Worm (Caenorhabditis elegans): ENCODE results near the gene C18F10.2.

The C18F10.2 gene

ce11 chrIII:6309066-6309465 lies 36.1 kb downstream of the C18F10.2 start, which contains the start of gene gar-2:
Gene gar-2, plus strand, starts transcription at chrIII:6309366.
- TF ChIP-seq ztf-11 (tag; optimal IDR thresholded peaks at IDR 0.05) (no peak), nhr-21 (tag; optimal IDR thresholded peaks at IDR 0.05) (no peak), gmeb-1 (tag; optimal IDR thresholded peaks at IDR 0.05) (no peak), ZK546.5 (tag; optimal IDR thresholded peaks at IDR 0.05) (no peak), peb-1 (tag; optimal IDR thresholded peaks at IDR 0.05) (no peak), mbf-1 (tag; optimal IDR thresholded peaks at IDR 0.05) (no peak), ztf-4 (tag; optimal IDR thresholded peaks at IDR 0.05) (no peak), nhr-129 (tag; optimal IDR thresholded peaks at IDR 0.05) (no peak), lsy-2 (tag; optimal IDR thresholded peaks at IDR 0.05) (no peak), nhr-12 (tag; optimal IDR thresholded peaks at IDR 0.05) (no peak), Y55F3AM.14 (GFP tag; optimal IDR thresholded peaks at IDR 0.05) (no peak), nhr-237 (tag; optimal IDR thresholded peaks at IDR 0.05) (no peak), nhr-10 (tag; optimal IDR thresholded peaks at IDR 0.05) (no peak), aly-2 (tag; optimal IDR thresholded peaks at IDR 0.05) (no peak), lin-39 (tag; optimal IDR thresholded peaks at IDR 0.05) (no peak)

DNA sequence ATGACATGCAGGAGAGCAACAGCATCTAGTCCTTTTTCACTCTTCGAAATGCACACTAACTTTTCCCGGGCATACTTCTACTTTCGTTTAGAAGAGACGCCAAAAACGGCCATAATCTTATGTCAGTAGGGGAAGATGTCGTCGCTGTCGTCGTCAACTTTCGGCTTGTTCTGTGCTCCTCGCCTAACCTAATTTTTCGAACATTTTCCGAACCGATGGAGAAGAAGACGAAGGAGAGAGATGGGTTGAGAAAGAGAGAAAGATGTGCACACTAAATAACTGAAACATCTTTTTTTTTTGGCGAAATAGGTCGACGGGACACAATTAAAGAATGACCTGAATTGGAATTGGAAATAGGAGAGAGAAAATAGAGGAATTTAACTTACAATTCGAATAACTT lies 37.4 kb downstream of the C18F10.2 start:
- TF ChIP-seq nhr-6 (tag; optimal IDR thresholded peaks at IDR 0.05) (no peak), ceh-82 (tag; optimal IDR thresholded peaks at IDR 0.05) (no peak), lin-13 (GFP tag; optimal IDR thresholded peaks at IDR 0.05) (no peak), Y55F3AM.14 (GFP tag; optimal IDR thresholded peaks at IDR 0.05) (no peak), C34F6.9 (tag; optimal IDR thresholded peaks at IDR 0.05) (peak; percentile 2), aly-2 (tag; optimal IDR thresholded peaks at IDR 0.05) (no peak), nhr-10 (tag; optimal IDR thresholded peaks at IDR 0.05) (no peak), nhr-25 (tag; optimal IDR thresholded peaks at IDR 0.05) (no peak), nhr-21 (tag; optimal IDR thresholded peaks at IDR 0.05) (no peak)

DNA sequence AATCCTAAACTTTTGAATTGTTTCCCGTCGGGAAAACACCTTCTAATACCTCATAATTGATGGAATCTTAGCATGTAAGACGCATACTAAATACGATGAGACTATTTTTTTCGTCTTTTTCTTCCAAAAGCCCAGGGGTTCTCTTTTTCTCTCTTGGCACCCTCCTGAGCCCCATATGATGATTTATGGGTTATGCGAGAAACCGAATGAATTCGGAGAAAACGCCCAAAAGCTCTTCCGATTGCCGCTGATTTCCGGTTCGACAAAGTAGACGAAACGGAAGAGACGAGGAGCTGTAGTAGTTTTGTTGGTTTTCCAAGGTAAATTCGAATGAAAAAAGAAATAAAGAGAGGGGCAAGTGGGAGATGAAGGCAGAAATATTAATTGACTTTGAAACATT lies 38.5 kb downstream of the C18F10.2 start:
- TF ChIP-seq nhr-77 (tag; optimal IDR thresholded peaks at IDR 0.05), result no peak
- TF ChIP-seq mab-5 (tag; optimal IDR thresholded peaks at IDR 0.05), result peak; percentile 90
- TF ChIP-seq unc-55 (GFP tag; optimal IDR thresholded peaks at IDR 0.05), result peak; percentile 53

ce11 chrIII:6312244-6312643 lies 39.3 kb downstream of the C18F10.2 start:
- TF ChIP-seq blmp-1 (tag; optimal IDR thresholded peaks at IDR 0.05; ENCODE audit: insufficient read depth), result no peak
- TF ChIP-seq Y55F3AM.14 (GFP tag; optimal IDR thresholded peaks at IDR 0.05), result no peak
- TF ChIP-seq crh-2 (tag; optimal IDR thresholded peaks at IDR 0.05), result peak; percentile 35

DNA sequence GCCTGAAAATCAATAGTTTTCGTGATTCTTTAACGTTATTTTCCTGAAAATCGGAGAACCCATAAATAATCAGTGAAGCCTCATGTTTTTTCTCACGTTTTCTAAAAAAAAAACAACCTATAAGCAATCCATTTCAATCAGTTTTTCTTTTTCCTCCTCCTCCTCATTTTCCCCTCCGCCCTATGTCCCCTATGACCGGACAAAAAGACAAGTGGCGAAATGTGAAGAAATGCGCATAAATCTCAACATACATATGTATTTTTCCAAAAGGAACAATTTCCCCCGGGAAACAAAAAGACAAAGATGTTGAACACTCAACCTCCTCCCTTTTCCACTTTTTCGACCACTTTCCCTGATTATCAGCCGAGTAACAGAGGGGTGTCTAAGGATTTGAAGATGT lies 42.5 kb downstream of the C18F10.2 start:
- TF ChIP-seq C34F6.9 (tag; optimal IDR thresholded peaks at IDR 0.05) (no peak), nhr-10 (tag; optimal IDR thresholded peaks at IDR 0.05) (no peak), elt-3 (tag; optimal IDR thresholded peaks at IDR 0.05) (no peak)

- TF ChIP-seq lin-39 (tag; optimal IDR thresholded peaks at IDR 0.05), result no peak
- TF ChIP-seq ceh-16 (tag; optimal IDR thresholded peaks at IDR 0.05), result no peak
- TF ChIP-seq F13H6.1 (tag; optimal IDR thresholded peaks at IDR 0.05), result no peak
- no peak for TF ChIP-seq unc-62 (GFP tag; optimal IDR thresholded peaks at IDR 0.05)
- TF ChIP-seq ZK546.5 (tag; optimal IDR thresholded peaks at IDR 0.05), result no peak
- no peak for TF ChIP-seq ama-1 (optimal IDR thresholded peaks at IDR 0.05)
- TF ChIP-seq gmeb-1 (tag; optimal IDR thresholded peaks at IDR 0.05), result no peak
Measured at ce11 chrIII:6316795-6317194, 43.8 kb downstream of the C18F10.2 start.

ce11 chrIII:6317345-6317744 lies 44.4 kb downstream of the C18F10.2 start:
- TF ChIP-seq snpc-4 (tag; optimal IDR thresholded peaks at IDR 0.05), result no peak
- peak; percentile 71 for TF ChIP-seq sma-9 (GFP tag; optimal IDR thresholded peaks at IDR 0.05)
- no peak for TF ChIP-seq sma-9 (tag; optimal IDR thresholded peaks at IDR 0.05)
